Worm (Caenorhabditis elegans) whole organism, L2 larva: ENCODE measurements around the gene Y39G8B.2.

Source experiments
- C34F6.9 ChIP-seq: fragments of 150-350 bp; optimal IDR thresholded peaks from 2 replicates; lab custom pipeline; 2014; ENCODE audit warnings: missing biosample characterization, missing genetic modification characterization
- F13H6.1 ChIP-seq: sonication (generic microtip); optimal IDR thresholded peaks from 2 replicates; lab custom pipeline; 2016; ENCODE audit warnings: missing genetic modification characterization, missing compliant biosample characterization
- R02D3.7 ChIP-seq: fragments of 150-350 bp; optimal IDR thresholded peaks from 2 replicates; lab custom pipeline; 2014; ENCODE audit warnings: missing biosample characterization, missing genetic modification characterization
- alr-1 ChIP-seq: fragments of 150-350 bp; optimal IDR thresholded peaks from 2 replicates; lab custom pipeline; 2014; ENCODE audit warnings: missing biosample characterization, missing genetic modification characterization
- ama-1 ChIP-seq: fragments of 150-350 bp; optimal IDR thresholded peaks from 2 replicates; lab custom pipeline; 2018; ENCODE audit warnings: inconsistent platforms
- blmp-1 ChIP-seq: sonication (generic microtip); optimal IDR thresholded peaks from 2 replicates; lab custom pipeline; 2017; ENCODE audit warnings: missing genetic modification characterization, mild to moderate bottlenecking, missing compliant biosample characterization, antibody characterized with exemption, moderate library complexity; ENCODE audit not compliant: insufficient read depth
- ceh-16 ChIP-seq: fragments of 150-350 bp; optimal IDR thresholded peaks from 2 replicates; lab custom pipeline; 2014; ENCODE audit warnings: missing biosample characterization, missing genetic modification characterization
- ceh-82 ChIP-seq: fragments of 150-350 bp; optimal IDR thresholded peaks from 2 replicates; lab custom pipeline; 2014; ENCODE audit warnings: missing biosample characterization, missing genetic modification characterization
- crh-2 ChIP-seq: sonication (generic microtip); optimal IDR thresholded peaks from 2 replicates; lab custom pipeline; 2017; ENCODE audit warnings: missing biosample characterization, missing genetic modification characterization
- egl-27 ChIP-seq: sonication (generic microtip); optimal IDR thresholded peaks from 3 replicates; lab custom pipeline; 2017; ENCODE audit warnings: missing biosample characterization, missing genetic modification reagents, missing genetic modification characterization
- elt-1 ChIP-seq: fragments of 150-350 bp; optimal IDR thresholded peaks from 2 replicates; lab custom pipeline; 2014; ENCODE audit warnings: missing biosample characterization, missing genetic modification characterization
- fos-1 ChIP-seq: fragments of 150-350 bp; optimal IDR thresholded peaks from 2 replicates; lab custom pipeline; 2014; ENCODE audit warnings: missing biosample characterization, missing genetic modification characterization
- gmeb-1 ChIP-seq: fragments of 150-350 bp; optimal IDR thresholded peaks from 2 replicates; lab custom pipeline; 2014; ENCODE audit warnings: missing biosample characterization, missing genetic modification characterization
- lin-11 ChIP-seq: fragments of 150-350 bp; sonication (generic microtip); optimal IDR thresholded peaks from 2 replicates; lab custom pipeline; 2014; ENCODE audit warnings: missing biosample characterization, missing genetic modification characterization, inconsistent platforms, mixed read lengths
- lin-39 ChIP-seq: fragments of 150-350 bp; optimal IDR thresholded peaks from 2 replicates; lab custom pipeline; 2014; ENCODE audit warnings: missing biosample characterization, missing genetic modification reagents, missing genetic modification characterization
- mab-5 ChIP-seq: fragments of 150-350 bp; optimal IDR thresholded peaks from 2 replicates; lab custom pipeline; 2014; ENCODE audit warnings: missing biosample characterization, missing genetic modification characterization
- mbf-1 ChIP-seq: sonication (generic microtip); optimal IDR thresholded peaks from 2 replicates; lab custom pipeline; 2017; ENCODE audit warnings: missing biosample characterization, missing genetic modification characterization
- nhr-11 ChIP-seq: fragments of 150-350 bp; optimal IDR thresholded peaks from 2 replicates; lab custom pipeline; 2014; ENCODE audit warnings: missing biosample characterization, missing genetic modification characterization
- nhr-12 ChIP-seq: fragments of 150-350 bp; optimal IDR thresholded peaks from 2 replicates; lab custom pipeline; 2014; ENCODE audit warnings: missing biosample characterization, missing genetic modification characterization
- nhr-21 ChIP-seq: fragments of 150-350 bp; optimal IDR thresholded peaks from 2 replicates; lab custom pipeline; 2014; ENCODE audit warnings: missing biosample characterization, missing genetic modification characterization
- nhr-23 ChIP-seq: fragments of 150-350 bp; optimal IDR thresholded peaks from 2 replicates; lab custom pipeline; 2014; ENCODE audit warnings: missing biosample characterization, missing genetic modification reagents, missing genetic modification characterization
- nhr-25 ChIP-seq: fragments of 150-350 bp; sonication (generic microtip); optimal IDR thresholded peaks from 3 replicates; lab custom pipeline; 2014; ENCODE audit warnings: missing biosample characterization, missing genetic modification characterization
- nhr-6 ChIP-seq: fragments of 150-350 bp; optimal IDR thresholded peaks from 2 replicates; lab custom pipeline; 2014; ENCODE audit warnings: missing biosample characterization, missing genetic modification characterization
- peb-1 ChIP-seq: fragments of 150-350 bp; optimal IDR thresholded peaks from 2 replicates; lab custom pipeline; 2014; ENCODE audit warnings: missing biosample characterization, missing genetic modification characterization
- sem-4 ChIP-seq: fragments of 150-350 bp; optimal IDR thresholded peaks from 2 replicates; lab custom pipeline; 2014; ENCODE audit warnings: missing biosample characterization, missing genetic modification reagents, missing genetic modification characterization
- skn-1 ChIP-seq: sonication (generic microtip); optimal IDR thresholded peaks from 2 replicates; lab custom pipeline; 2017; ENCODE audit warnings: missing biosample characterization, missing genetic modification characterization
- sma-9 ChIP-seq, 2 experiments: fragments of 150-350 bp in 1 of 2; sonication (generic microtip) in 1 of 2; optimal IDR thresholded peaks; 2 replicates each; lab custom pipeline; 2014 to 2016; ENCODE audit warnings: missing genetic modification characterization in 2 of 2, mild to moderate bottlenecking in 1 of 2, missing biosample characterization in 1 of 2, missing compliant biosample characterization in 1 of 2, missing genetic modification reagents in 1 of 2, moderate library complexity in 1 of 2
- snpc-4 ChIP-seq: fragments of 150-350 bp; optimal IDR thresholded peaks from 2 replicates; lab custom pipeline; 2014; ENCODE audit warnings: missing biosample characterization, missing genetic modification characterization
- unc-39 ChIP-seq: fragments of 150-350 bp; optimal IDR thresholded peaks from 2 replicates; lab custom pipeline; 2014; ENCODE audit warnings: missing biosample characterization, missing genetic modification characterization
- unc-55 ChIP-seq: fragments of 150-350 bp; sonication (generic microtip); optimal IDR thresholded peaks from 3 replicates; lab custom pipeline; 2014; ENCODE audit warnings: missing biosample characterization, missing genetic modification reagents, missing genetic modification characterization
- unc-62 ChIP-seq: fragments of 150-350 bp; optimal IDR thresholded peaks from 2 replicates; lab custom pipeline; 2014; ENCODE audit warnings: missing biosample characterization, missing genetic modification reagents, missing genetic modification characterization
- zag-1 ChIP-seq: fragments of 150-350 bp; optimal IDR thresholded peaks from 2 replicates; lab custom pipeline; 2014; ENCODE audit warnings: missing biosample characterization, missing genetic modification characterization
- ztf-1 ChIP-seq: fragments of 200-800 bp; sonication (Bioruptor generic); conservative IDR thresholded peaks from 2 replicates; pipeline ENCODE4 v1.3.6; 2022; ENCODE audit warnings: missing genetic modification characterization, missing compliant biosample characterization
- ztf-11 ChIP-seq: sonication (generic microtip); optimal IDR thresholded peaks from 2 replicates; lab custom pipeline; 2017; ENCODE audit warnings: missing biosample characterization, missing genetic modification characterization
- ztf-4 ChIP-seq: fragments of 150-350 bp; optimal IDR thresholded peaks from 2 replicates; lab custom pipeline; 2014; ENCODE audit warnings: missing biosample characterization, missing genetic modification characterization

The Y39G8B.2 gene

ce11 chrII:13954077-13954476, 21.9 kb downstream of the Y39G8B.2 start (continued):
- TF ChIP-seq C34F6.9 (tag; lab: Kevin White, UChicago), result peak; percentile 27
- no peak for TF ChIP-seq nhr-11
- TF ChIP-seq nhr-21 (tag; lab: Kevin White, UChicago), result no peak
- TF ChIP-seq gmeb-1 (tag; lab: Kevin White, UChicago), result peak; percentile 48
- TF ChIP-seq lin-39, result no peak
- TF ChIP-seq zag-1, result no peak
- no peak for TF ChIP-seq ceh-16
- peak; percentile 78 for TF ChIP-seq fos-1 (tag; lab: Kevin White, UChicago)
- no peak for TF ChIP-seq alr-1 (tag; lab: Kevin White, UChicago)
- TF ChIP-seq nhr-23 (tag; lab: Kevin White, UChicago), result no peak
- TF ChIP-seq egl-27 (tag; lab: Kevin White, UChicago), result no peak
- TF ChIP-seq sma-9 (GFP tag; optimal IDR thresholded peaks at IDR 0.05; lab: Kevin White, UChicago), result peak; percentile 74
- TF ChIP-seq sma-9 (tag; optimal IDR thresholded peaks at IDR 0.05; lab: Kevin White, UChicago), result no peak

DNA sequence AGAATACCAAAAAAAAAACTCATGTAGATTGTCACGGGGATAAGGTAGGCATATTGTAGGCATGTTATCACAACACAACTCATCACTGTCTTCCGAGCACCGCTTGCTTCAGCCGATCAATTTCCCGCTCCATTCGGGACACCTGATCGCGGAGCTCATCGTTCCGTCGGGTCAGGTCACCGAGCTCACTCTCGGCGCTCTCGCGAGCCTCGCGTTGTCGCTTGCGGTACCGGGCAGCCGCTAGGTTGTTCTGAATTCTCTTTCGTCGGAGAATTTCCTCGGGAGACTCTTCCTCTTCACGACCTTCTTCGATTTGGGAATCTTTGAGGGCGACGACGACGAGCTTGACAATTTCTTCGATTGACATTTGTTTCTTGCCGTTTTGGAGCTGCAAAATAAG, 24.0 kb downstream of the Y39G8B.2 start:
- TF ChIP-seq nhr-25 (tag; lab: Kevin White, UChicago) (no peak), mab-5 (tag; lab: Kevin White, UChicago) (no peak), elt-1 (tag; lab: Kevin White, UChicago) (no peak)
- TF ChIP-seq, all 48 proteins: peak for 0

ce11 chrII:13949290-13949689, 26.7 kb downstream of the Y39G8B.2 start, which contains the start of gene sre-44:
Gene sre-44, plus strand, starts transcription at chrII:13949590.
- no peak for TF ChIP-seq unc-62 (GFP tag; lab: Kevin White, UChicago)
- no peak for TF ChIP-seq lin-11
- TF ChIP-seq, all 48 proteins: peak for 0

DNA sequence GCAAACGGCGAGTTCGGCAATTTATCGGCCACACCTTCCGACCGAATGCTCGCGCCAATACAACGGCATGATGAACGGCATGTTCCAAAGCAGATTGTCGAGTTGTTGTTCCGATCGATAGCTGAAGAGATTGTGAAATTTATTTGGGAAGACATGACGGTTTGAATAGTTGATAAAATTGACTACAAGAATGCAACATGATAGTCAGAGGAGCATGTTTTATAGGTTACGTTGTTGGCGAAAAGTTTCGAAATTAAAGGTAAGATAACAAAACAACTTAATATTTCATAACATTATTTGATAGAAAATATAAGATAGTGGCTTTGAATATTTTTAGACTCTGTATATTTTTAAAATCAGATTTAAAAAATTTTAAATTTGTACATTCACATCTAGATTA, 30.5 kb downstream of the Y39G8B.2 start:
- TF ChIP-seq fos-1 (tag; lab: Kevin White, UChicago) (peak; percentile 3), unc-55 (no peak)

DNA sequence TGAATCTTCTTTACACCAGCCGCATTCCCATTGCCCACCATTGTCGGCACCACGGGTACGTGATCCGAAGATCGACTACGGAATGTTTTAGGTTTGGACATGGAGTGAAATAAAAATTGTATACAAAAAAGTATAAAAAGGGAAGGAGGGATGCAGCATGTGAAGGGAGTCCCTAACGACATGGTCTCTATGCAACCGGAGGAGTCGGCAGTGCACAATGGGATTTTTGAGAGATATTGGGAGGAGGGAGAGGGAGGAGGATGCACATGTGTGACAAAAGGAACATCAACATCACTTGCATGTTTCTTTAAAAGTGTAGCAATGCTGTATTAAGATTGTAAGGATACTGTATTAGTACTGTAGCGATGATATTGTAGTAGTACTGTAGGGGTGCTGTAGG, 36.5 kb downstream of the Y39G8B.2 start, which contains the start of gene W07G1.1:
TSS of gene W07G1.1 (minus strand) at position 101 of the 400 bp plus-strand sequence.
- TF ChIP-seq sem-4 (no peak), snpc-4 (tag; lab: Kevin White, UChicago) (no peak), ama-1 (lab: Kevin White, UChicago) (no peak), ceh-16 (no peak), unc-62 (GFP tag; lab: Kevin White, UChicago) (no peak), nhr-6 (tag; lab: Kevin White, UChicago) (no peak), fos-1 (tag; lab: Kevin White, UChicago) (no peak), C34F6.9 (tag; lab: Kevin White, UChicago) (no peak)

ce11 chrII:13938290-13938689, 37.7 kb downstream of the Y39G8B.2 start:
- no peak for TF ChIP-seq nhr-12 (tag; lab: Kevin White, UChicago)
- TF ChIP-seq ceh-82, result no peak
- TF ChIP-seq alr-1 (tag; lab: Kevin White, UChicago), result no peak
- no peak for TF ChIP-seq nhr-25 (tag; lab: Kevin White, UChicago)

- TF ChIP-seq nhr-6 (tag; lab: Kevin White, UChicago) (no peak), sma-9 (GFP tag; optimal IDR thresholded peaks at IDR 0.05; lab: Kevin White, UChicago) (no peak), sma-9 (tag; optimal IDR thresholded peaks at IDR 0.05; lab: Kevin White, UChicago) (no peak), nhr-12 (tag; lab: Kevin White, UChicago) (no peak), mbf-1 (no peak), elt-1 (tag; lab: Kevin White, UChicago) (no peak), ceh-82 (no peak)
These were observed 40.1 kb downstream of the Y39G8B.2 start for ce11 chrII:13935907-13936306.

ce11 chrII:13933534-13933933, 42.5 kb downstream of the Y39G8B.2 start:
- TF ChIP-seq zag-1, result no peak
- TF ChIP-seq nhr-12 (tag; lab: Kevin White, UChicago), result no peak
- no peak for TF ChIP-seq fos-1 (tag; lab: Kevin White, UChicago)
- TF ChIP-seq ztf-11 (tag; lab: Kevin White, UChicago), result no peak
- TF ChIP-seq blmp-1 (tag; lab: Kevin White, UChicago), result no peak
- no peak for TF ChIP-seq skn-1 (tag; lab: Kevin White, UChicago)
- TF ChIP-seq gmeb-1 (tag; lab: Kevin White, UChicago), result no peak
- no peak for TF ChIP-seq peb-1 (tag; lab: Kevin White, UChicago)
- no peak for TF ChIP-seq alr-1 (tag; lab: Kevin White, UChicago)
- no peak for TF ChIP-seq R02D3.7
- TF ChIP-seq F13H6.1 (tag; lab: Kevin White, UChicago), result no peak
- no peak for TF ChIP-seq sma-9 (GFP tag; optimal IDR thresholded peaks at IDR 0.05; lab: Kevin White, UChicago)
- TF ChIP-seq sma-9 (tag; optimal IDR thresholded peaks at IDR 0.05; lab: Kevin White, UChicago), result no peak
- no peak for TF ChIP-seq unc-39 (tag; lab: Kevin White, UChicago)
- no peak for TF ChIP-seq ztf-1 (GFP tag; lab: Robert Waterston, UW)
- TF ChIP-seq crh-2 (tag; lab: Kevin White, UChicago), result no peak
- TF ChIP-seq ztf-4 (tag; lab: Kevin White, UChicago), result no peak
- no peak for TF ChIP-seq unc-55
- TF ChIP-seq, all 48 proteins: peak for 0
